Worm (Caenorhabditis elegans) whole organism, midembryonic: ENCODE data around the gene spn-4.
A peak's percentile ranks its signal among the peaks of the same experiment; 100 is the strongest.

ENCODE experiments used
- T22C8.4 ChIP-seq: fragments of 200-800 bp; sonication (Bioruptor generic); IDR thresholded peaks from 2 replicates; pipeline ENCODE4 v1.3.6; 2022; ENCODE audit warnings: missing genetic modification characterization, missing compliant biosample characterization
- cog-1 ChIP-seq: sonication (generic microtip); optimal IDR thresholded peaks from 2 replicates; lab custom pipeline; 2016; ENCODE audit warnings: missing genetic modification characterization, missing compliant biosample characterization
- flt-1 ChIP-seq: fragments of 200-800 bp; sonication (Bioruptor generic); IDR thresholded peaks from 2 replicates; pipeline ENCODE4 v1.3.6; 2022; ENCODE audit warnings: missing genetic modification characterization, missing compliant biosample characterization
- klf-2 ChIP-seq: fragments of 200-800 bp; sonication (Bioruptor generic); conservative IDR thresholded peaks from 2 replicates; pipeline ENCODE4 v1.3.6; 2022; ENCODE audit warnings: missing genetic modification reagents, missing genetic modification characterization, missing compliant biosample characterization
- med-1 ChIP-seq: sonication (generic microtip); optimal IDR thresholded peaks from 2 replicates; lab custom pipeline; 2017; ENCODE audit warnings: missing genetic modification characterization, mild to moderate bottlenecking, missing compliant biosample characterization, antibody characterized with exemption, missing genetic modification reagents; ENCODE audit not compliant: insufficient read depth
- ref-1 ChIP-seq: fragments of 200-800 bp; sonication (Bioruptor generic); conservative IDR thresholded peaks from 2 replicates; pipeline ENCODE4 v1.3.6; 2022; ENCODE audit warnings: missing genetic modification reagents, missing genetic modification characterization, missing compliant biosample characterization
- tab-1 ChIP-seq: fragments of 200-800 bp; sonication (Bioruptor generic); IDR thresholded peaks from 2 replicates; pipeline ENCODE4 v1.3.6; 2022; ENCODE audit warnings: missing genetic modification characterization, missing compliant biosample characterization
- ztf-23 ChIP-seq: fragments of 200-800 bp; sonication (Bioruptor generic); IDR thresholded peaks from 2 replicates; pipeline ENCODE4 v1.3.6; 2022; ENCODE audit warnings: missing genetic modification reagents, missing genetic modification characterization, missing compliant biosample characterization
- ztf-29 ChIP-seq: fragments of 200-800 bp; sonication (Bioruptor generic); IDR thresholded peaks from 2 replicates; pipeline ENCODE4 v1.3.6; 2022; ENCODE audit warnings: missing genetic modification reagents, missing genetic modification characterization, missing compliant biosample characterization

The spn-4 gene

DNA sequence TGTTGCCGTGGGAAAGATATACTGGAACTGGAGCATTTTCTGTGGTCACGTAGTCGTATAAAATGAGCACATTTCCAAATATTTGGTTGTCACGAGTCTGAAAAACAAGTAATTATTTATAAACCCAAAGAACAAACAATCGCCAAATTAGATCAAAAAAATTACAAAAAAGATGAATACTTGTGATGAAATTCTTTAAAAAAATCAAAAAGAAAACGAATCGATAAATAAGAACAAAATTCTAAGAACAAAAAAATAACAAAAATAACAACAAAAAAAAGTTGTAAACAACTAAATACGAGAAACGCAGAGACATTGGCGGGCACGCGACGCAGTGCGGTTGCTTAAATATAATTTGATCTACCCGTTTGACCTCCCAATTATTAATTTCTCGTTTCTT lies 11.0 kb downstream of the spn-4 start, which contains the start of gene ZC404.16:
TSS of gene ZC404.16 (minus strand) at position 101 of the 400 bp plus-strand sequence.
- TF ChIP-seq flt-1: no peak
- no peak for TF ChIP-seq klf-2 (GFP tag; lab: Robert Waterston, UW)
- TF ChIP-seq tab-1 (GFP tag; lab: Robert Waterston, UW): no peak
- TF ChIP-seq med-1: no peak

DNA sequence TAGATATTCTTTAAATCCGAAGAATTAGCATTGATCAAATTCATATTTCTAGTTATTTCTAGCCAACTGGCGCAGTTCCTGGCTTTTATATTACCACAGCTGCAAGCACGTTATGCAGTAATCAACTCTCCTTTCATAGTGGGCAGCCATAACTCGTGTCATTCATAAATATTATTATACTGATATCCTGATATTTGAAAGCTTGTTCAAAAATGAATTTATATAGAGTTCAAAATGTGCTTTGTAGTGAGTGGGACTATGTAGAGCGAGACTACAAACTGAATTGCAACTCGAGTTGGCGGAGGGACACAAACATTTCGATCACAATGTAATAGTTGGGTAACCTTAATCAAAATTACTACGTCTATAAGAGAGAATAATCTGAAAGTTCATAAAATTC lies 13.1 kb downstream of the spn-4 start, which contains the start of gene srh-30:
TSS of gene srh-30 (minus strand) at position 101 of the 400 bp plus-strand sequence.
- no peak for TF ChIP-seq flt-1
- TF ChIP-seq ref-1 (GFP tag; lab: Robert Waterston, UW): no peak
- no peak for TF ChIP-seq T22C8.4
- no peak for TF ChIP-seq ztf-23 (GFP tag; lab: Robert Waterston, UW)
- TF ChIP-seq med-1: no peak
- TF ChIP-seq tab-1 (GFP tag; lab: Robert Waterston, UW): no peak
- no peak for TF ChIP-seq ztf-29 (GFP tag; lab: Robert Waterston, UW)

DNA sequence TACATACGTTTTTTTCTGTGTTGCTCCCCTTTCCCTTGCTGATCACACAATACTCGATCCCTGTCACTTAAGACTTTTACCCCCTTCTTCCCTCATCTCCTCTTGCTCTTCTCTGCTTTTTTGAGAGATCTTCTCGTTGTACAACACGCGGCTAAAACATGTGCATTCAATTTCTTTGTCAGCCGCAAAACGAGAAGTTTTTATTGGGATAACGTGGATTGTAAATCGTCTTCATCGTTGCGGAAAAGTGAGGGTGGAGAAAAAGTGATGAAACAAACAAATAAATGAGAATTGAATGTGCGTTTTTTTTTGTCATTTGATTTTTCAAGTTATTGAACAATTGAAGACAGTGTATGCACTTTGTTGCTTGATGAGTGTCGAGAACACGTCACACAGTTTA lies 15.3 kb downstream of the spn-4 start:
- TF ChIP-seq klf-2 (GFP tag; lab: Robert Waterston, UW): no peak
- no peak for TF ChIP-seq cog-1 (tag; lab: Kevin White, UChicago)
- TF ChIP-seq ztf-23 (GFP tag; lab: Robert Waterston, UW): no peak
- TF ChIP-seq tab-1 (GFP tag; lab: Robert Waterston, UW): no peak
- TF ChIP-seq ref-1 (GFP tag; lab: Robert Waterston, UW): no peak
- TF ChIP-seq med-1: no peak
- TF ChIP-seq ztf-29 (GFP tag; lab: Robert Waterston, UW): no peak
- no peak for TF ChIP-seq flt-1
- no peak for TF ChIP-seq T22C8.4

DNA sequence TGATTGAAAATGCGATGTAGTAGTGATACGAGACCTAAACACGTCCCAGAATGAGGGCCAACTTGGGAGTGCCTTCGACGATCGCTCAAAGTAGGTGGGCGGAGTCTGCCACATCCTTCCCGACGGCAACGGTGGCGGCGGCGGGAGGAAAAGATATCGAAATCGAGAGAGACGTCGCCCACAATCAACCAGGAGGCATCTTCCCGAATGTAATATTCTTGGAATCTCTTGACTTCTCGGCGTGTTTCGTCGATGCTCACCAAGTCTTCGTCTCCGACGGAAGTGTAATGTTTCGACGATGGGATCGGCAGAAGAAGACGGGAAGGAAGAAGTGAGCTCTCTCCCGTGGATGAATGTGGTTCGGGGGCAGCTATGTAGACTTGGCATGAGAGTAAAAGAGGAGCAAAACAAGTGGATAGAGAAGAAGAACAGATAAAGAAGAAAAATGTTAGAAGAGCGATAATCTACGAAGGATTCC lies 16.2 kb downstream of the spn-4 start, which contains the start of the genes T25F10.1 and clik-1:
TSS of gene T25F10.1 (plus strand) at position 51 of the 478 bp plus-strand sequence.
TSS of gene clik-1 (minus strand) at position 281 of the 478 bp plus-strand sequence.
- TF ChIP-seq cog-1 (tag; lab: Kevin White, UChicago): no peak
- no peak for TF ChIP-seq ztf-23 (GFP tag; lab: Robert Waterston, UW)
- TF ChIP-seq klf-2 (GFP tag; lab: Robert Waterston, UW): no peak
- no peak for TF ChIP-seq tab-1 (GFP tag; lab: Robert Waterston, UW)
- no peak for TF ChIP-seq ref-1 (GFP tag; lab: Robert Waterston, UW)
- no peak for TF ChIP-seq med-1
- no peak for TF ChIP-seq flt-1
- TF ChIP-seq T22C8.4: no peak
- no peak for TF ChIP-seq ztf-29 (GFP tag; lab: Robert Waterston, UW)

DNA sequence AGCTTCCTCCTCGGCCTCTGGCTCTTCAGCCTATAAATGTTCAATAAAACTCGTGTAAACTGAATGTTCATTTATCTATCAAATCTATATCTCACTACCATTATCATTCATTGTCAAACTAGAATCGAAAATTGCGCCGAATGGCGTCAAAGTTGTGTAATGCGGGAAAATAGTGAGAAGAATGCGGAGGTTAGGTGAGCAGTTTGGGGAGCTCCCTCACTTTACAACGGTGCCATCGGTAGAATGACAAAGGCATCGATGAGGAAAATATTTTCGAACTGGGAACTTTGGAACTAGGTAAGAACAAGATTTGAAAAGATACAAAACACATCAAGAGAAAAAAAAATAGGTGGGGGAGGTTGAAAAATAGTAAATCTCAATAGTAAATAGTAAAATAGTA lies 17.1 kb downstream of the spn-4 start:
- TF ChIP-seq med-1: no peak
- no peak for TF ChIP-seq cog-1 (tag; lab: Kevin White, UChicago)
- no peak for TF ChIP-seq ztf-29 (GFP tag; lab: Robert Waterston, UW)
- no peak for TF ChIP-seq ztf-23 (GFP tag; lab: Robert Waterston, UW)
- TF ChIP-seq ref-1 (GFP tag; lab: Robert Waterston, UW): no peak
- TF ChIP-seq tab-1 (GFP tag; lab: Robert Waterston, UW): no peak
- no peak for TF ChIP-seq T22C8.4
- TF ChIP-seq flt-1: no peak
- TF ChIP-seq klf-2 (GFP tag; lab: Robert Waterston, UW): no peak

DNA sequence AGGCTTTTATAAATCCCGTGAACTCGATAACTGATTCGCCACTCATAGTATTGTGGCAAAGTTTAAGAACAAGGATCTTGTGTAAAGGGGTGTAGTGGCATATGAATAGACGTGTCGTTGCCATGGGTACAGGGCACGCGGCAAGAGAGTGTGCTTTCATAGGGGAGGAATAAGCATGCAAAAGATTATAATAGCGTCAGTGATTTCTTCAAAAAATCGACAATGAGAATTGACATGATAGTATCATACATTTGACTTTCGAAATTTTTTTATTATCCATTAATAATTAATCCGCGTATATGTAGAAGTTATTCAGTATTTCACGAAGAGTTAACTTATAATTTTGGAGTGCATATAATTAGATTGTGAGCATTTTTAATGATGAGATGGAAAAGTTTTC lies 19.7 kb downstream of the spn-4 start, which contains the start of gene bbs-8:
TSS of gene bbs-8 (minus strand) at position 101 of the 400 bp plus-strand sequence.
- TF ChIP-seq ztf-23 (GFP tag; lab: Robert Waterston, UW) (0 out of 2 replicates have a peak, but pooled peaks have one; percentile 2), T22C8.4 (no peak)

DNA sequence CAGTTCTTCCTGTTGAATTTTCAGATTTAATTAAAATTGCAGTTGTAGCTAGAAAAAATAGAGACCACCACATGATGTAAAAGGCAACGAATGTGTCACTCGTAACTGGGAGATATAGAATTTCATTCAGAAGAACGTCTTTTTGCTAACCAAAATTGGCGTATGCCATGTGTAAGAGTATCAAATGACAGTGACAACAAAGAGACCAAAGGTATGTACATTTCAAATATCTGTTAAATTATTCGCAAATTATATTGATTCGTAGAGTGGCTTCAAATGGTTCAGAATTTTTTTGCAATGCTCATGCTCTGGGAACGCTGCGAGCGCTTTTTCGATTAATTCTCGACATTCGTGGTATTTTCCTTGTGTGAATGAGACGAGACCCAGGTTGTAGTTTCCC lies 22.3 kb downstream of the spn-4 start, which contains the start of gene T25F10.4:
TSS of gene T25F10.4 (minus strand) at position 101 of the 400 bp plus-strand sequence.
- TF ChIP-seq flt-1 (no peak), cog-1 (tag; lab: Kevin White, UChicago) (no peak), tab-1 (GFP tag; lab: Robert Waterston, UW) (no peak), T22C8.4 (no peak), ref-1 (GFP tag; lab: Robert Waterston, UW) (no peak), med-1 (no peak), ztf-29 (GFP tag; lab: Robert Waterston, UW) (no peak), ztf-23 (GFP tag; lab: Robert Waterston, UW) (no peak), klf-2 (GFP tag; lab: Robert Waterston, UW) (no peak)

DNA sequence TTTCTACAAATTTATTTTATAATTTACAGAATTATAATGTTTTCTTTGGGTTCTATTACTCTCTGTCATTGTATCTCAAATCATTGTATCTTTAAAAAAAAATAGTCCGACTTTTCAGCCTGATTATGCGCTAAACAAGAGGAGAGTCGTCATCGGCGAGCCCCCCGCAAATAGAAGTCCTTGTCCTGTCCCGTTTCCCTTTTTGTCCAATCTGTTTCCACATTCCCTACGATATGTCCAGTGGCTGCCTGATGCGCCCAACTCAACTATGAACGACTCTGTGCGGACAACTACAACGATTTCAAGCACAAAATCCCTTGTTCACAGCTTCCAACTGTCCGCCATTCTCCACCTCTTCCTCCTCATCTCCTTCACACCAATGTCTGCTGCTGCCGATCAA lies 26.7 kb downstream of the spn-4 start, which contains the start of gene dbl-1:
TSS of gene dbl-1 (plus strand) at position 119 of the 400 bp plus-strand sequence.
- TF ChIP-seq flt-1 (no peak), ztf-29 (GFP tag; lab: Robert Waterston, UW) (no peak), tab-1 (GFP tag; lab: Robert Waterston, UW) (no peak), cog-1 (tag; lab: Kevin White, UChicago) (no peak), med-1 (no peak)

DNA sequence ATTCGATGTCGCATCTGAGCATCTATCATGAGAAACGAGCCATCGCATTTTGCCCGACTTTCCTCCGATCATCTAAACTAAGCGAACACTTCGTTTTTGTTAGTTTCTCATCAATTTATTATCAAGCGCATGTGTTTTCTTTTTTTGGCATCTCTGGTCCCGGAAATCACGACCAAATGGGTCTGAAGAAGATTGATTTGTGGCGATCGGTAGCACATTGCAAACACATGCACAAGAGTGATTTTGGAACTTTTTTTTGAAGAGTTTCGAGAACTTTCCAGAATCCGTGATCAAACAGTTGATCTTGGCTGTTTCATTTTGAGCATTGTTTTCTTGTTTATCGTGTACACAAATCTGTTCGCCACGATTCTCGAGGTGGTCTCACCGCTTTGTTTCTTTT lies 31.4 kb downstream of the spn-4 start:
- TF ChIP-seq T22C8.4 (no peak), cog-1 (tag; lab: Kevin White, UChicago) (no peak), klf-2 (GFP tag; lab: Robert Waterston, UW) (no peak)

DNA sequence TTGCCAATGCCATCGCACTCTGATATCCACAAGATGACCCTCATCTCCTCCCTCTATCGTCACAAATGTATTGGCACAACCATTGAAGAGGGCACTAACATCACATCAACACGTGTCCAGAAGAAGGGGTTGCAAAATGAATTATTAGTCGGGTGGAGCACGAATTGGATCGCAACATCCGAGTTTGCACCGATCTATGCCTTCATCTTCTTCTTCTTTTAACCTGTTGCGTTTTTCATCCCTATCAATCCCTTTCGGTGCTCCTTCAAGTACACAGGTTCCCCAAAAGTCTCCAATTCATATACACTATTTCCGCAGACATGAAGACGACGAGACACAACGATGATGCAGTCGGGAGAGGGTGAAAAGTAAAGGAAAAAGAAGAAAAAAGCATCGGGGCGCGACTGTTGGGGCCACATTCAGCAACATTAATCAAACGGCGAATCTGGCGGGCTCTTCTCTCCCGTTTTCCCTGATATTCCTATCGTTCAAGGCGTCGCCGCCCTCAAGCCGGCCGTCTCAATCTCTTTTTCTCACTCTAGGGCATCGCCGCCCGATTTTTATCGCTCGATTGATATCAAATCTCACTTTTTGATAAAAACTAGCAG lies 33.1 kb downstream of the spn-4 start:
- TF ChIP-seq ztf-29 (GFP tag; lab: Robert Waterston, UW) (no peak), klf-2 (GFP tag; lab: Robert Waterston, UW) (0 out of 2 replicates have a peak, but pooled peaks have one; percentile 16), cog-1 (tag; lab: Kevin White, UChicago) (no peak), ref-1 (GFP tag; lab: Robert Waterston, UW) (no peak), flt-1 (no peak), med-1 (no peak), T22C8.4 (no peak), tab-1 (GFP tag; lab: Robert Waterston, UW) (no peak)
